Worm (Caenorhabditis elegans) whole organism, late embryonic: ENCODE measurements around the gene F45D3.3.

Experiments
- C08G9.2 ChIP-seq: sonication (generic microtip); optimal IDR thresholded peaks from 2 replicates; lab custom pipeline; 2016; ENCODE audit warnings: mild to moderate bottlenecking, missing genetic modification characterization, moderate library complexity, missing compliant biosample characterization
- C38D4.7 ChIP-seq: fragments of 200-800 bp; sonication (Bioruptor generic); optimal IDR thresholded peaks from 2 replicates; lab custom pipeline; 2018; ENCODE audit warnings: mild to moderate bottlenecking, missing genetic modification characterization, moderate library complexity, missing compliant biosample characterization
- F13H6.1 ChIP-seq: sonication (generic microtip); optimal IDR thresholded peaks from 2 replicates; lab custom pipeline; 2016; ENCODE audit warnings: missing genetic modification characterization, missing compliant biosample characterization
- K02D7.2 ChIP-seq: sonication (generic microtip); optimal IDR thresholded peaks from 2 replicates; lab custom pipeline; 2017; ENCODE audit warnings: mild to moderate bottlenecking, missing genetic modification characterization, missing compliant biosample characterization
- Y22D7AL.16 ChIP-seq: sonication (generic microtip); optimal IDR thresholded peaks from 2 replicates; lab custom pipeline; 2016; ENCODE audit warnings: missing genetic modification characterization, missing compliant biosample characterization
- ahr-1 ChIP-seq: sonication (generic microtip); optimal IDR thresholded peaks from 2 replicates; lab custom pipeline; 2016; ENCODE audit warnings: missing genetic modification characterization, missing compliant biosample characterization
- ama-1 ChIP-seq: fragments of 150-350 bp; optimal IDR thresholded peaks from 2 replicates; lab custom pipeline; 2014
- ceh-18 ChIP-seq: sonication (generic microtip); optimal IDR thresholded peaks from 2 replicates; lab custom pipeline; 2016; ENCODE audit warnings: missing genetic modification characterization, missing compliant biosample characterization
- ceh-19 ChIP-seq: fragments of 200-800 bp; sonication (Bioruptor generic); optimal IDR thresholded peaks from 2 replicates; lab custom pipeline; 2018; ENCODE audit warnings: mild to moderate bottlenecking, missing genetic modification characterization, missing compliant biosample characterization
- ceh-2 ChIP-seq: sonication (generic microtip); optimal IDR thresholded peaks from 2 replicates; lab custom pipeline; 2016; ENCODE audit warnings: missing genotype, missing genetic modification characterization, missing compliant biosample characterization
- ceh-22 ChIP-seq: sonication (generic microtip); optimal IDR thresholded peaks from 2 replicates; lab custom pipeline; 2017; ENCODE audit warnings: missing biosample characterization, missing genetic modification characterization
- ceh-48 ChIP-seq: sonication (generic microtip); optimal IDR thresholded peaks from 2 replicates; lab custom pipeline; 2016; ENCODE audit warnings: missing genetic modification characterization, inconsistent platforms, missing compliant biosample characterization
- ceh-6 ChIP-seq: fragments of 200-800 bp; sonication (Bioruptor generic); optimal IDR thresholded peaks from 2 replicates; lab custom pipeline; 2018; ENCODE audit warnings: mild to moderate bottlenecking, missing genetic modification characterization, missing compliant biosample characterization
- dmd-4 ChIP-seq: sonication (generic microtip); optimal IDR thresholded peaks from 2 replicates; lab custom pipeline; 2016; ENCODE audit warnings: borderline replicate concordance, missing genetic modification characterization, missing compliant biosample characterization
- dve-1 ChIP-seq: sonication (generic microtip); optimal IDR thresholded peaks from 2 replicates; lab custom pipeline; 2017; ENCODE audit warnings: antibody characterized with exemption, mild to moderate bottlenecking, missing genetic modification characterization, missing compliant biosample characterization
- elt-2 ChIP-seq: sonication (generic microtip); optimal IDR thresholded peaks from 2 replicates; lab custom pipeline; 2016; ENCODE audit warnings: missing genetic modification reagents, missing genetic modification characterization, missing compliant biosample characterization
- elt-4 ChIP-seq: sonication (generic microtip); optimal IDR thresholded peaks from 2 replicates; lab custom pipeline; 2016; ENCODE audit warnings: missing genetic modification characterization, missing compliant biosample characterization
- eyg-1 ChIP-seq: sonication (generic microtip); optimal IDR thresholded peaks from 2 replicates; lab custom pipeline; 2016; ENCODE audit warnings: missing genotype, missing genetic modification characterization, missing compliant biosample characterization
- fax-1 ChIP-seq: sonication (generic microtip); optimal IDR thresholded peaks from 2 replicates; lab custom pipeline; 2016; ENCODE audit warnings: missing genotype, missing genetic modification characterization, missing compliant biosample characterization
- fkh-10 ChIP-seq: fragments of 150-350 bp; optimal IDR thresholded peaks from 2 replicates; lab custom pipeline; 2014; ENCODE audit warnings: missing biosample characterization, missing genetic modification reagents, missing genetic modification characterization
- gmeb-2 ChIP-seq: sonication (generic microtip); optimal IDR thresholded peaks from 2 replicates; lab custom pipeline; 2016; ENCODE audit warnings: missing genetic modification characterization, inconsistent platforms, missing compliant biosample characterization
- hlh-13 ChIP-seq: fragments of 200-800 bp; sonication (Bioruptor generic); optimal IDR thresholded peaks from 2 replicates; lab custom pipeline; 2018; ENCODE audit warnings: mild to moderate bottlenecking, missing genetic modification characterization, missing compliant biosample characterization
- hlh-15 ChIP-seq: sonication (generic microtip); optimal IDR thresholded peaks from 2 replicates; lab custom pipeline; 2016; ENCODE audit warnings: missing genetic modification characterization, missing compliant biosample characterization
- hlh-30 ChIP-seq: sonication (generic microtip); optimal IDR thresholded peaks from 2 replicates; lab custom pipeline; 2017; ENCODE audit warnings: antibody characterized with exemption, missing genetic modification characterization, missing compliant biosample characterization; ENCODE audit not compliant: insufficient read depth
- lim-6 ChIP-seq: sonication (generic microtip); optimal IDR thresholded peaks from 2 replicates; lab custom pipeline; 2016; ENCODE audit warnings: missing genetic modification characterization, missing compliant biosample characterization
- lin-11 ChIP-seq: fragments of 200-800 bp; sonication (Bioruptor generic); optimal IDR thresholded peaks from 2 replicates; lab custom pipeline; 2018; ENCODE audit warnings: mild to moderate bottlenecking, missing genetic modification characterization, missing compliant biosample characterization
- madf-2 ChIP-seq: sonication (generic microtip); optimal IDR thresholded peaks from 2 replicates; lab custom pipeline; 2017; ENCODE audit warnings: missing genetic modification characterization, missing compliant biosample characterization
- mec-3 ChIP-seq: sonication (generic microtip); optimal IDR thresholded peaks from 2 replicates; lab custom pipeline; 2016; ENCODE audit warnings: borderline replicate concordance, missing genetic modification characterization, missing compliant biosample characterization
- nhr-11 ChIP-seq: fragments of 150-350 bp; optimal IDR thresholded peaks from 2 replicates; lab custom pipeline; 2014; ENCODE audit warnings: missing biosample characterization, missing genetic modification characterization
- nhr-232 ChIP-seq: sonication (generic microtip); optimal IDR thresholded peaks from 2 replicates; lab custom pipeline; 2016; ENCODE audit warnings: missing genetic modification characterization, missing compliant biosample characterization
- npax-4 ChIP-seq: sonication (generic microtip); optimal IDR thresholded peaks from 2 replicates; lab custom pipeline; 2016; ENCODE audit warnings: missing genetic modification characterization, missing compliant biosample characterization
- odd-2 ChIP-seq: sonication (generic microtip); optimal IDR thresholded peaks from 2 replicates; lab custom pipeline; 2017; ENCODE audit warnings: antibody characterized with exemption, mild to moderate bottlenecking, missing genetic modification characterization, missing compliant biosample characterization
- pag-3 ChIP-seq: sonication (generic microtip); optimal IDR thresholded peaks from 2 replicates; lab custom pipeline; 2016; ENCODE audit warnings: missing compliant biosample characterization, missing genetic modification characterization, borderline replicate concordance
- pat-9 ChIP-seq: fragments of 200-800 bp; sonication (Bioruptor generic); optimal IDR thresholded peaks from 2 replicates; lab custom pipeline; 2018; ENCODE audit warnings: mild to moderate bottlenecking, missing genetic modification characterization, moderate library complexity, missing compliant biosample characterization
- pax-1 ChIP-seq: fragments of 150-350 bp; optimal IDR thresholded peaks from 2 replicates; lab custom pipeline; 2014; ENCODE audit warnings: missing biosample characterization, missing genetic modification characterization
- pha-2 ChIP-seq: sonication (generic microtip); optimal IDR thresholded peaks from 2 replicates; lab custom pipeline; 2017; ENCODE audit warnings: mild to moderate bottlenecking, missing genetic modification characterization, missing compliant biosample characterization
- rnt-1 ChIP-seq: sonication (generic microtip); optimal IDR thresholded peaks from 2 replicates; lab custom pipeline; 2016; ENCODE audit warnings: missing genetic modification characterization, missing compliant biosample characterization
- sox-2 ChIP-seq: fragments of 200-800 bp; sonication (Bioruptor generic); IDR thresholded peaks from 2 replicates; pipeline ENCODE4 v1.3.6; 2022; ENCODE audit warnings: missing genetic modification reagents, missing genetic modification characterization, missing compliant biosample characterization
- sox-4 ChIP-seq: sonication (generic microtip); optimal IDR thresholded peaks from 2 replicates; lab custom pipeline; 2017; ENCODE audit warnings: mild to moderate bottlenecking, missing genetic modification characterization, inconsistent platforms, missing compliant biosample characterization
- syd-9 ChIP-seq: sonication (generic microtip); optimal IDR thresholded peaks from 2 replicates; lab custom pipeline; 2016; ENCODE audit warnings: mild to moderate bottlenecking, missing genetic modification characterization, moderate library complexity, missing compliant biosample characterization
- tbx-2 ChIP-seq: sonication (generic microtip); optimal IDR thresholded peaks from 2 replicates; lab custom pipeline; 2016; ENCODE audit warnings: missing genetic modification characterization, missing compliant biosample characterization
- tbx-7 ChIP-seq: sonication (generic microtip); optimal IDR thresholded peaks from 2 replicates; lab custom pipeline; 2016; ENCODE audit warnings: missing genotype, missing genetic modification characterization, missing compliant biosample characterization
- ttx-3 ChIP-seq: sonication (generic microtip); optimal IDR thresholded peaks from 2 replicates; lab custom pipeline; 2016; ENCODE audit warnings: missing genetic modification reagents, missing genetic modification characterization, missing compliant biosample characterization
- unc-3 ChIP-seq, 2 experiments: fragments of 200-800 bp in 1 of 2; sonication (Bioruptor generic) in 1 of 2; sonication (generic microtip) in 1 of 2; conservative IDR thresholded peaks in 1 of 2; optimal IDR thresholded peaks in 1 of 2; 2 replicates each; pipeline versions ENCODE4 v1.3.6 to Lab custom; 2016 to 2022; ENCODE audit warnings: missing compliant biosample characterization in 2 of 2, missing genetic modification characterization in 2 of 2, missing genetic modification reagents in 1 of 2
- unc-86 ChIP-seq: sonication (generic microtip); optimal IDR thresholded peaks from 2 replicates; lab custom pipeline; 2016; ENCODE audit warnings: missing genetic modification characterization, missing compliant biosample characterization
- zip-5 ChIP-seq: sonication (generic microtip); optimal IDR thresholded peaks from 2 replicates; lab custom pipeline; 2016; ENCODE audit warnings: missing genetic modification characterization, missing compliant biosample characterization
- ztf-16 ChIP-seq: sonication (generic microtip); optimal IDR thresholded peaks from 2 replicates; lab custom pipeline; 2017; ENCODE audit warnings: missing genetic modification characterization, missing compliant biosample characterization

The F45D3.3 gene

DNA sequence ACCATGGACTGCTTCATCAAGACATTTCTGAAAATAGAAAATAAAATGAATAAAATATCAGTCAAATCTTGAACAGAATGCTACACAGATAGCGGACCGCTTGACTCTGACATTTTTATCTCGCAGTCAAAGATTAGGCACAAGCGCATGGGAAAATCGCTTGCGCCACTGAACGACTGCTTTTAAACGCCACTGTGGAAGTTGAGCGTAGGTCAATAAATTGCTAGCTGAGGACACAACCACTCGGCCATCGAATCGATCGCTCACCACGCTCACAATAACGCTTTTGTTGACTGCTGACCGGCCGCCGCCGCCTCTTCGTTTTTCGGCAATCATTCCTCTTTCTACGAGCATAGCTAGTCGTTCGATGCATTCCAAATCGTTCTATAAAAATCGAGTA is 46.6 kb upstream of the F45D3.3 start (continued):
- TF ChIP-seq pha-2 (tag; lab: Kevin White, UChicago) (peak; percentile 72), K02D7.2 (tag; lab: Kevin White, UChicago) (peak; percentile 40), mec-3 (tag; lab: Kevin White, UChicago) (no peak), ceh-6 (GFP tag; lab: Kevin White, UChicago) (peak; percentile 63), ceh-18 (tag; lab: Kevin White, UChicago) (peak; percentile 56), pat-9 (tag; lab: Kevin White, UChicago) (peak; percentile 42), eyg-1 (tag; lab: Kevin White, UChicago) (peak; percentile 60), sox-2 (GFP tag; lab: Robert Waterston, UW) (no peak), unc-3 (GFP tag; conservative IDR thresholded peaks at IDR 0.05; lab: Robert Waterston, UW) (peak; percentile 38; the same call in 1 of the 2 replicates), unc-3 (tag; optimal IDR thresholded peaks at IDR 0.05; lab: Kevin White, UChicago) (peak; percentile 2), nhr-11 (tag; lab: Kevin White, UChicago) (no peak), lin-11 (tag; lab: Kevin White, UChicago) (peak; percentile 54), C08G9.2 (tag; lab: Kevin White, UChicago) (peak; percentile 67), tbx-2 (tag; lab: Kevin White, UChicago) (peak; percentile 55), elt-4 (tag; lab: Kevin White, UChicago) (no peak), C38D4.7 (GFP tag; lab: Kevin White, UChicago) (peak; percentile 35), nhr-232 (tag; lab: Kevin White, UChicago) (peak; percentile 51), madf-2 (tag; lab: Kevin White, UChicago) (peak; percentile 24), elt-2 (tag; lab: Kevin White, UChicago) (peak; percentile 89), hlh-15 (peak; percentile 33), ttx-3 (no peak), pax-1 (tag; lab: Kevin White, UChicago) (no peak), ahr-1 (tag; lab: Kevin White, UChicago) (no peak), unc-86 (tag; lab: Kevin White, UChicago) (peak; percentile 37), Y22D7AL.16 (tag; lab: Kevin White, UChicago) (peak; percentile 40), odd-2 (tag; lab: Kevin White, UChicago) (peak; percentile 37), syd-9 (tag; lab: Kevin White, UChicago) (peak; percentile 63), fkh-10 (GFP tag; lab: Kevin White, UChicago) (no peak), ceh-2 (tag; lab: Kevin White, UChicago) (peak; percentile 72), lim-6 (tag; lab: Kevin White, UChicago) (no peak), npax-4 (tag; lab: Kevin White, UChicago) (peak; percentile 23), pag-3 (tag; lab: Kevin White, UChicago) (no peak), gmeb-2 (tag; lab: Kevin White, UChicago) (peak; percentile 64), sox-4 (tag; lab: Kevin White, UChicago) (peak; percentile 64), ama-1 (lab: Kevin White, UChicago) (no peak), zip-5 (tag; lab: Kevin White, UChicago) (peak; percentile 48), hlh-13 (GFP tag; lab: Kevin White, UChicago) (peak; percentile 58), ztf-16 (tag; lab: Kevin White, UChicago) (peak; percentile 65), tbx-7 (tag; lab: Kevin White, UChicago) (peak; percentile 38), hlh-30 (no peak), fax-1 (tag; lab: Kevin White, UChicago) (peak; percentile 46), ceh-48 (tag; lab: Kevin White, UChicago) (peak; percentile 66), ceh-22 (no peak)

DNA sequence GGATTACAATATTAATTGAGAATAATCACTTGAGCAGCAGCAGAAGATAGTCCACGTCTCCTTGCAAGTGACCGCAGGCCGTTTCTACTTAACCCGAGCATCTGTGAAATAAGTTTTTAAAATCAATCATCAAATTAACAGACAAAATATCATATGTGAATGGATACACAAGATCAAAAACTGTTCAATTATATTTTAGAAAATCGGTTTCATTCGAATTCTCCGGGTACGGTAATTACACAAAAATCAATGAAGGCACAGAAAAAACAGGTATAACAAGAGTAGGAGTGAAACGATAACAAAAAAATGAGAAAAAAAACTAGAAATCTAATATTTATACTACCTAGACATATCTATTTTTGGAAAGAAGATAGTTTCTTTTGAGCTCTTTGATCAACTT is 46.0 kb upstream of the F45D3.3 start, which contains the start of gene mma-1:
Gene mma-1 (minus strand): TSS at position 101 of the 400 bp plus-strand sequence.
- no peak for TF ChIP-seq ceh-48 (tag; lab: Kevin White, UChicago)
- TF ChIP-seq ttx-3: no peak
- no peak for TF ChIP-seq dmd-4 (tag; lab: Kevin White, UChicago)
- no peak for TF ChIP-seq lin-11 (tag; lab: Kevin White, UChicago)
- TF ChIP-seq rnt-1 (tag; lab: Kevin White, UChicago): no peak
- TF ChIP-seq unc-3 (GFP tag; conservative IDR thresholded peaks at IDR 0.05; lab: Robert Waterston, UW): no peak
- no peak for TF ChIP-seq unc-3 (tag; optimal IDR thresholded peaks at IDR 0.05; lab: Kevin White, UChicago)
- no peak for TF ChIP-seq fax-1 (tag; lab: Kevin White, UChicago)
- TF ChIP-seq F13H6.1 (tag; lab: Kevin White, UChicago): no peak
- no peak for TF ChIP-seq dve-1
- TF ChIP-seq ceh-19: no peak
- TF ChIP-seq tbx-2 (tag; lab: Kevin White, UChicago): no peak
- TF ChIP-seq hlh-30: no peak
- TF ChIP-seq, all 69 proteins: peak for 0
